Worm (Caenorhabditis elegans) whole organism, L3 larva: Measurements from ENCODE around the gene fbxc-44.

Experiments
- ceh-28 ChIP-seq: fragments of 150-350 bp; optimal IDR thresholded peaks from 2 replicates; lab custom pipeline; 2014; ENCODE audit warnings: missing biosample characterization, missing genetic modification reagents, missing genetic modification characterization
- elt-3 ChIP-seq, 3 experiments: fragments of 150-350 bp in 1 of 3; sonication (generic microtip) in 2 of 3; optimal IDR thresholded peaks; 2 replicates in 2 of 3; 4 replicates in 1 of 3; lab custom pipeline; 2014 to 2017; ENCODE audit warnings: missing biosample characterization in 3 of 3, missing genetic modification characterization in 3 of 3
- fkh-2 ChIP-seq: fragments of 150-350 bp; optimal IDR thresholded peaks from 2 replicates; lab custom pipeline; 2014; ENCODE audit warnings: missing biosample characterization, missing genetic modification reagents, missing genetic modification characterization
- jun-1 ChIP-seq: fragments of 150-350 bp; optimal IDR thresholded peaks from 2 replicates; lab custom pipeline; 2014; ENCODE audit warnings: missing biosample characterization, missing genetic modification reagents, missing genetic modification characterization
- mml-1 ChIP-seq: fragments of 150-350 bp; sonication (generic microtip); optimal IDR thresholded peaks from 3 replicates; lab custom pipeline; 2014; ENCODE audit warnings: missing biosample characterization, missing genetic modification characterization
- nfya-1 ChIP-seq: sonication (generic microtip); optimal IDR thresholded peaks from 2 replicates; lab custom pipeline; 2017; ENCODE audit warnings: missing genetic modification characterization, mild to moderate bottlenecking, missing compliant biosample characterization, antibody characterized with exemption, moderate library complexity; ENCODE audit not compliant: insufficient read depth
- nhr-23 ChIP-seq: fragments of 150-350 bp; optimal IDR thresholded peaks from 2 replicates; lab custom pipeline; 2014; ENCODE audit warnings: missing biosample characterization, missing genetic modification reagents, missing genetic modification characterization
- nhr-237 ChIP-seq: fragments of 150-350 bp; optimal IDR thresholded peaks from 2 replicates; lab custom pipeline; 2014; ENCODE audit warnings: missing biosample characterization, missing genetic modification characterization
- nhr-25 ChIP-seq: sonication (generic microtip); optimal IDR thresholded peaks from 2 replicates; lab custom pipeline; 2017; ENCODE audit warnings: missing biosample characterization, missing genetic modification characterization
- pha-4 ChIP-seq: fragments of 150-350 bp; optimal IDR thresholded peaks from 2 replicates; lab custom pipeline; 2014; ENCODE audit warnings: missing biosample characterization, missing genetic modification reagents, missing genetic modification characterization
- snpc-4 ChIP-seq: fragments of 150-350 bp; optimal IDR thresholded peaks from 2 replicates; lab custom pipeline; 2014; ENCODE audit warnings: missing biosample characterization, missing genetic modification characterization
- unc-39 ChIP-seq: sonication (generic microtip); optimal IDR thresholded peaks from 4 replicates; lab custom pipeline; 2017; ENCODE audit warnings: missing biosample characterization, missing genetic modification characterization

- no peak for TF ChIP-seq snpc-4 (tag; lab: Kevin White, UChicago)
- TF ChIP-seq elt-3 (tag; optimal IDR thresholded peaks at IDR 0.05; lab: Kevin White, UChicago): no peak
- no peak for TF ChIP-seq nhr-23
- TF ChIP-seq ceh-28 (tag; lab: Kevin White, UChicago): no peak
- no peak for TF ChIP-seq nhr-25 (tag; lab: Kevin White, UChicago)
- TF ChIP-seq jun-1 (tag; lab: Kevin White, UChicago): no peak
- TF ChIP-seq nfya-1: no peak
- TF ChIP-seq nhr-237 (tag; lab: Kevin White, UChicago): no peak
- no peak for TF ChIP-seq unc-39 (tag; lab: Kevin White, UChicago)
- TF ChIP-seq fkh-2 (tag; lab: Kevin White, UChicago): no peak
- TF ChIP-seq pha-4 (tag; lab: Kevin White, UChicago): no peak
- no peak for TF ChIP-seq mml-1
These were observed 38.2 kb upstream of the fbxc-44 start, which contains the start of gene npr-42 for ce11 chrII:4275637-4276252.
